Worm (Caenorhabditis elegans): Measurements from ENCODE around the gene szy-20.

DNA sequence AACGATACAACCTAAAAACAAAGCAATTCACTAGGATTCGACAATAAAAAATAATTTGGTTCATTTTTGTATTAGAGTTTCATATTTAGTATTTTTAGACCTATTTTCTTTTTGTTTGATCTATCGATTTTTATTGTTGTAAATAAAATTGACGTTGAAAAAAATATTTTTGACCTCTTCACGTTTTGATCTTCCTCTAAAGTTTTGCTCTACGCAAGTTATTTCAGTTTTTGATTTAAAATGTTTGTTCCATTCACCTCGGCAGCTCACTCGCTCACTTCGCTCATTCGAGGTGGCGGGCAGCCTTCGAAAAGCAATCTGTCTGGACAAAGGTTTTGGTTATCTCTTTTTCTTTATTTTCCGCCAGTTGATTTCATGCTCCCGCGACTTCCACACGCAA lies 38.4 kb downstream of the szy-20 start, which contains the start of gene enol-1:
- TF ChIP-seq him-1 (tag; optimal IDR thresholded peaks at IDR 0.05) (no peak), dao-5 (tag; optimal IDR thresholded peaks at IDR 0.05) (no peak)

Measured in whole organism, L4/young adult.